Worm (Caenorhabditis elegans): Measurements from ENCODE around the gene irld-22.
A peak's percentile ranks its signal among the peaks of the same experiment; 100 is the strongest.

irld-22 gene

DNA sequence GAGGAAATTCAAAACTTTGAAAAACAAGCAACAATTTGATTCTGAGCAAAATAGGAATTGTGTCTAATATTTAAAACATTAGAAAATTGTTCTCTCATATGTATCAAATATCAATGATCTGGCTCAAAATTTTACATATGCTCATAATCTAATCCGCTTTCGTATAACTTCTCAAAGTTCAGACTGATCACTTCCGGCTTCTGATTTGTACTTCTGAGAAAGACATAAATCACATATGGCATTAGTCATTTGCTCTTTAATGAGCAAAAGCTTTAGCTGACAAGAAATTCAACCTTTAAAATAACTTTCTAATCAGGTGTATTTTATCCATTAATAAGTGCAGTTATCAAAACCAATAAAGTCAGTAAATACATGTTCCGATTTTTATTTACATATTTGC lies 44.1 kb downstream of the irld-22 start:
- TF ChIP-seq fos-1 (tag; optimal IDR thresholded peaks at IDR 0.05) (no peak), pqm-1 (tag; optimal IDR thresholded peaks at IDR 0.05) (no peak), nhr-77 (tag; optimal IDR thresholded peaks at IDR 0.05) (no peak), ztf-11 (tag; optimal IDR thresholded peaks at IDR 0.05) (no peak), mdl-1 (tag; optimal IDR thresholded peaks at IDR 0.05) (no peak), egl-5 (tag; optimal IDR thresholded peaks at IDR 0.05) (no peak), elt-2 (tag; optimal IDR thresholded peaks at IDR 0.05) (no peak), nhr-11 (tag; optimal IDR thresholded peaks at IDR 0.05) (no peak), elt-3 (tag; optimal IDR thresholded peaks at IDR 0.05) (no peak), elt-1 (tag; optimal IDR thresholded peaks at IDR 0.05) (no peak)

DNA sequence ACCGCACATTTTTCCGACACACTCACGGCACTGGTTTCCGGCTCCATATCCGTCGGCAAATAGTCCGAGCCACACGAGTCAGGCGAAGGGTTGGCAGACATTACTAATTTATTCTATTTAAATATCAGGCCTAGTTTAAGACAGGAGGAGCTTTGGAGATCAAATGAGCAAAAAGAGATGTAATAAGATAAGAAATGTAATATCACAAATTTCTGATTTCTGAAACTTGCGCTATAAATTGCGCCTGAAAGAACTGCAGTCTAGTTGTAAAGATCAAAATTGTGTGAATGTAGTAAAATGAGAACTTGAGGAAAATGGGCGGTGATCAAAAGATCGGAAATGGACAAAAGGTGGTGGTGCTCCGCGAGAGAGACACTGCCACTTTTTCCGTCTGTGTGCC lies 45.2 kb downstream of the irld-22 start, which contains the start of gene nhr-186:
nhr-186 (minus strand) TSS at position 101 of the 400 bp plus-strand sequence.
- no peak for TF ChIP-seq ceh-9 (tag; optimal IDR thresholded peaks at IDR 0.05)
- no peak for TF ChIP-seq ama-1 (optimal IDR thresholded peaks at IDR 0.05)
- TF ChIP-seq nhr-23 (tag; optimal IDR thresholded peaks at IDR 0.05), result no peak
- no peak for TF ChIP-seq tbx-2 (tag; optimal IDR thresholded peaks at IDR 0.05)
- TF ChIP-seq nhr-25 (tag; optimal IDR thresholded peaks at IDR 0.05), result no peak
- no peak for TF ChIP-seq snpc-4 (tag; optimal IDR thresholded peaks at IDR 0.05)
- no peak for TF ChIP-seq nhr-12 (tag; optimal IDR thresholded peaks at IDR 0.05)
- no peak for TF ChIP-seq unc-39 (tag; optimal IDR thresholded peaks at IDR 0.05)
- TF ChIP-seq zag-1 (tag; optimal IDR thresholded peaks at IDR 0.05), result no peak
- TF ChIP-seq eor-1 (tag; optimal IDR thresholded peaks at IDR 0.05), result no peak
- no peak for TF ChIP-seq ZK546.5 (tag; optimal IDR thresholded peaks at IDR 0.05)
- TF ChIP-seq sea-2 (GFP tag; optimal IDR thresholded peaks at IDR 0.05), result no peak
- no peak for TF ChIP-seq fos-1 (tag; optimal IDR thresholded peaks at IDR 0.05)
- TF ChIP-seq mml-1 (tag; optimal IDR thresholded peaks at IDR 0.05), result no peak
- TF ChIP-seq ceh-28 (tag; optimal IDR thresholded peaks at IDR 0.05), result no peak

DNA sequence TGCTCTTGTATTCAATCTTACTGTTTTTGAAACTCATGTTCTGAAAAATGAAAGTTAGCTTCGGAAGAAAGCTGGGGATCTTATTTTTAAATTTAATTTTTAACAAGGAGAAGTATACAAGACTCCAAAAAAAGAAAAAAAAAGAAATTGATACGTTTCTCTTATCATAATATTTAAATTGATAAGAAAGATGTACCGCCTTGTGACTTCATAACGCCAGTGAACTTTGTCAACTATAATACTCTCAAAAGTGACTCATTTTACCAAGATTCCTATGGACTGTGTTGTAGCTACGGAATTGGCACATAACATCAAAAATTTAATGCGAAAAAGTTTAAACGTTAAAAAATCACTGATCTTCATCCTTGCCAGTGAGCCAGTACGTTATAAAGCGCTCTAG lies 48.2 kb downstream of the irld-22 start:
- TF ChIP-seq pha-4 (tag; optimal IDR thresholded peaks at IDR 0.05) (peak; percentile 19), pqm-1 (tag; optimal IDR thresholded peaks at IDR 0.05) (peak; percentile 79), jun-1 (tag; optimal IDR thresholded peaks at IDR 0.05) (peak; percentile 26), elt-2 (tag; optimal IDR thresholded peaks at IDR 0.05) (peak; percentile 81), lin-39 (tag; optimal IDR thresholded peaks at IDR 0.05) (no peak)

Measured in whole organism, L3 larva.